Fruit fly (Drosophila melanogaster): ENCODE data around the gene CG13373.

dm6 chrX:524331-524730 is 47.5 kb downstream of the CG13373 start:
- TF ChIP-seq dac (GFP tag; optimal IDR thresholded peaks at IDR 0.05) (no peak), pdm3 (GFP tag; optimal IDR thresholded peaks at IDR 0.05) (no peak), CG34406 (GFP tag; optimal IDR thresholded peaks at IDR 0.05) (no peak), Sox15 (GFP tag; optimal IDR thresholded peaks at IDR 0.05) (no peak)

All from whole organism, prepupa.